Fruit fly (Drosophila melanogaster): ENCODE measurements around the gene Lk6.

Gene Lk6

dm6 chr3R:11777058-11777457 is 12.8 kb upstream of the Lk6 start (continued):
- TF ChIP-seq CG12744 (GFP tag; optimal IDR thresholded peaks at IDR 0.05) = peak; percentile 10
- no peak for TF ChIP-seq zen2 (GFP tag; IDR thresholded peaks at IDR 0.05; ENCODE audit: partially characterized antibody)
- no peak for TF ChIP-seq CG16863 (GFP tag; optimal IDR thresholded peaks at IDR 0.05)
- TF ChIP-seq wek (GFP tag; optimal IDR thresholded peaks at IDR 0.05) = no peak
- TF ChIP-seq ash1 (GFP tag; optimal IDR thresholded peaks at IDR 0.05) = peak; percentile 5
- no peak for TF ChIP-seq CG42726 (GFP tag; IDR thresholded peaks at IDR 0.05; ENCODE audit: partially characterized antibody)
- peak; percentile 4 for TF ChIP-seq btn (GFP tag; optimal IDR thresholded peaks at IDR 0.05)
- TF ChIP-seq mirr (GFP tag; optimal IDR thresholded peaks at IDR 0.05) = no peak
- peak; percentile 13 for TF ChIP-seq lbe (GFP tag; optimal IDR thresholded peaks at IDR 0.05)
- TF ChIP-seq Pdp1 (GFP tag; optimal IDR thresholded peaks at IDR 0.05) = peak in 1 of 2 experiments; percentile 23
- TF ChIP-seq pros (GFP tag; optimal IDR thresholded peaks at IDR 0.05) = no peak
- no peak for TF ChIP-seq sug (tag; optimal IDR thresholded peaks at IDR 0.05)
- TF ChIP-seq CG30403 (GFP tag; optimal IDR thresholded peaks at IDR 0.05) = peak; percentile 28
- 0 out of 2 replicates have a peak, but pooled peaks have one; percentile 11 for TF ChIP-seq inv (GFP tag; IDR thresholded peaks at IDR 0.05; ENCODE audit: partially characterized antibody)
- no peak for TF ChIP-seq psq (GFP tag; optimal IDR thresholded peaks at IDR 0.05)
- peak; percentile 15 for TF ChIP-seq zf30C (GFP tag; optimal IDR thresholded peaks at IDR 0.05)
- TF ChIP-seq jing (GFP tag; optimal IDR thresholded peaks at IDR 0.05) = no peak
- TF ChIP-seq org-1 (GFP tag; optimal IDR thresholded peaks at IDR 0.05) = no peak
- no peak for TF ChIP-seq gce (GFP tag; IDR thresholded peaks at IDR 0.05)
- TF ChIP-seq Xbp1 (GFP tag; optimal IDR thresholded peaks at IDR 0.05) = no peak
- peak; percentile 68; the same call in 1 of the 2 replicates for TF ChIP-seq CG32767 (GFP tag; IDR thresholded peaks at IDR 0.05)
- no peak for TF ChIP-seq CG8765 (GFP tag; IDR thresholded peaks at IDR 0.05)
- peak; percentile 62 for TF ChIP-seq row (GFP tag; IDR thresholded peaks at IDR 0.05)
- TF ChIP-seq ken (GFP tag; IDR thresholded peaks at IDR 0.05) = 0 out of 3 replicates have a peak, but pooled peaks have one; percentile 41
- no peak for TF ChIP-seq dysf (GFP tag; IDR thresholded peaks at IDR 0.05)
- TF ChIP-seq CG2120 (GFP tag; optimal IDR thresholded peaks at IDR 0.05) = peak; percentile 6
- TF ChIP-seq CG13894 (tag; optimal IDR thresholded peaks at IDR 0.05) = peak; percentile 20
- no peak for TF ChIP-seq CG4820 (GFP tag; optimal IDR thresholded peaks at IDR 0.05)
- TF ChIP-seq chinmo (GFP tag; IDR thresholded peaks at IDR 0.05; ENCODE audit: partially characterized antibody) = 0 out of 4 replicates have a peak, but pooled peaks have one; percentile 42
- no peak for TF ChIP-seq run (tag; optimal IDR thresholded peaks at IDR 0.05)
- TF ChIP-seq Xrp1 (GFP tag; IDR thresholded peaks at IDR 0.05) = 0 out of 2 replicates have a peak, but pooled peaks have one; percentile 13
- peak; percentile 0 for TF ChIP-seq jumu (GFP tag; optimal IDR thresholded peaks at IDR 0.05)
- no peak for TF ChIP-seq CG3407 (GFP tag; optimal IDR thresholded peaks at IDR 0.05)
- no peak for TF ChIP-seq CG4424 (GFP tag; optimal IDR thresholded peaks at IDR 0.05)
- no peak for TF ChIP-seq CG2202 (tag; optimal IDR thresholded peaks at IDR 0.05)
- TF ChIP-seq vvl (GFP tag; IDR thresholded peaks at IDR 0.05) = peak; percentile 15; the same call in 1 of the 2 replicates
- TF ChIP-seq CG11696 (GFP tag; IDR thresholded peaks at IDR 0.05) = no peak
- TF ChIP-seq wor (GFP tag; IDR thresholded peaks at IDR 0.05) = no peak
- no peak; the same call in 2 of the 3 replicates for TF ChIP-seq ci (GFP tag; IDR thresholded peaks at IDR 0.05)
- no peak for TF ChIP-seq hkb (optimal IDR thresholded peaks at IDR 0.05)
- peak; percentile 30; the same call in 1 of the 2 replicates for TF ChIP-seq hkb (GFP tag; IDR thresholded peaks at IDR 0.05)
- no peak for TF ChIP-seq CG2129 (GFP tag; IDR thresholded peaks at IDR 0.05; ENCODE audit: partially characterized antibody)
- peak; percentile 65; the same call in 2 of the 3 replicates for TF ChIP-seq CG2199 (GFP tag; IDR thresholded peaks at IDR 0.05)
- TF ChIP-seq CG8290 (GFP tag; optimal IDR thresholded peaks at IDR 0.05) = no peak
- TF ChIP-seq CG8290 (tag; optimal IDR thresholded peaks at IDR 0.05) = peak in 1 of 2 experiments; percentile 29
- no peak for TF ChIP-seq fru (optimal IDR thresholded peaks at IDR 0.05)
- TF ChIP-seq repo (GFP tag; optimal IDR thresholded peaks at IDR 0.05) = no peak
- TF ChIP-seq yki (optimal IDR thresholded peaks at IDR 0.05) = no peak
- TF ChIP-seq CG7372 (GFP tag; IDR thresholded peaks at IDR 0.05) = no peak
- TF ChIP-seq nerfin-2 (GFP tag; IDR thresholded peaks at IDR 0.05; ENCODE audit: partially characterized antibody) = no peak
- no peak for TF ChIP-seq CG6175 (GFP tag; IDR thresholded peaks at IDR 0.05)
- 0 out of 2 replicates have a peak, but pooled peaks have one; percentile 19 for TF ChIP-seq slbo (GFP tag; IDR thresholded peaks at IDR 0.05)
